Worm (Caenorhabditis elegans) whole organism, L3 larva: Measurements from ENCODE around the gene T04A11.1.
"Not testable (repeated sequence)": the region's sequence is repeated elsewhere in the genome, so short reads cannot be mapped to it uniquely, and the experiment has no call there.

Source experiments
- R02D3.7 ChIP-seq: fragments of 150-350 bp; optimal IDR thresholded peaks from 2 replicates; lab custom pipeline; 2014; ENCODE audit warnings: missing biosample characterization, missing genetic modification characterization
- ZK546.5 ChIP-seq: sonication (generic microtip); optimal IDR thresholded peaks from 2 replicates; lab custom pipeline; 2017; ENCODE audit warnings: missing biosample characterization, missing genetic modification characterization
- aly-2 ChIP-seq: fragments of 150-350 bp; optimal IDR thresholded peaks from 2 replicates; lab custom pipeline; 2014; ENCODE audit warnings: missing biosample characterization, missing genetic modification characterization
- ama-1 ChIP-seq: fragments of 150-350 bp; optimal IDR thresholded peaks from 2 replicates; lab custom pipeline; 2018
- ceh-16 ChIP-seq: sonication (generic microtip); optimal IDR thresholded peaks from 2 replicates; lab custom pipeline; 2017; ENCODE audit warnings: missing biosample characterization, missing genetic modification characterization
- daf-12 ChIP-seq: fragments of 150-350 bp; optimal IDR thresholded peaks from 2 replicates; lab custom pipeline; 2014; ENCODE audit warnings: missing biosample characterization, missing genetic modification reagents, missing genetic modification characterization
- egl-27 ChIP-seq: sonication (generic microtip); optimal IDR thresholded peaks from 4 replicates; lab custom pipeline; 2017; ENCODE audit warnings: missing biosample characterization, missing genetic modification reagents, missing genetic modification characterization
- egl-5 ChIP-seq: fragments of 150-350 bp; optimal IDR thresholded peaks from 2 replicates; lab custom pipeline; 2017; ENCODE audit warnings: missing biosample characterization, missing genetic modification reagents, missing genetic modification characterization, inconsistent platforms
- elt-2 ChIP-seq: sonication (generic microtip); optimal IDR thresholded peaks from 2 replicates; lab custom pipeline; 2016; ENCODE audit warnings: missing genetic modification reagents, mild to moderate bottlenecking, missing genetic modification characterization, missing compliant biosample characterization
- eor-1 ChIP-seq, 2 experiments: fragments of 150-350 bp; optimal IDR thresholded peaks; 2 replicates each; lab custom pipeline; 2014 to 2018; ENCODE audit warnings: missing biosample characterization in 2 of 2, missing genetic modification characterization in 2 of 2
- fkh-2 ChIP-seq: fragments of 150-350 bp; optimal IDR thresholded peaks from 2 replicates; lab custom pipeline; 2014; ENCODE audit warnings: missing biosample characterization, missing genetic modification reagents, missing genetic modification characterization
- fos-1 ChIP-seq: fragments of 150-350 bp; optimal IDR thresholded peaks from 2 replicates; lab custom pipeline; 2014; ENCODE audit warnings: missing biosample characterization, missing genetic modification characterization
- hmg-11 ChIP-seq: sonication (generic microtip); optimal IDR thresholded peaks from 2 replicates; lab custom pipeline; 2016; ENCODE audit warnings: missing genetic modification characterization, missing compliant biosample characterization
- lin-39 ChIP-seq: fragments of 150-350 bp; optimal IDR thresholded peaks from 2 replicates; lab custom pipeline; 2018; ENCODE audit warnings: missing biosample characterization, missing genetic modification reagents, missing genetic modification characterization
- lsy-12 ChIP-seq: sonication (generic microtip); optimal IDR thresholded peaks from 2 replicates; lab custom pipeline; 2016; ENCODE audit warnings: mild to moderate bottlenecking, missing genetic modification characterization, missing compliant biosample characterization
- mdl-1 ChIP-seq: fragments of 150-350 bp; optimal IDR thresholded peaks from 2 replicates; lab custom pipeline; 2014; ENCODE audit warnings: missing biosample characterization, missing genetic modification characterization
- mml-1 ChIP-seq: fragments of 150-350 bp; sonication (generic microtip); optimal IDR thresholded peaks from 3 replicates; lab custom pipeline; 2014; ENCODE audit warnings: missing biosample characterization, missing genetic modification characterization
- nfya-1 ChIP-seq: sonication (generic microtip); optimal IDR thresholded peaks from 2 replicates; lab custom pipeline; 2017; ENCODE audit warnings: missing genetic modification characterization, mild to moderate bottlenecking, missing compliant biosample characterization, antibody characterized with exemption, moderate library complexity; ENCODE audit not compliant: insufficient read depth
- nhr-11 ChIP-seq: fragments of 150-350 bp; optimal IDR thresholded peaks from 2 replicates; lab custom pipeline; 2014; ENCODE audit warnings: missing biosample characterization, missing genetic modification characterization
- nhr-12 ChIP-seq: fragments of 150-350 bp; optimal IDR thresholded peaks from 2 replicates; lab custom pipeline; 2014; ENCODE audit warnings: missing biosample characterization, missing genetic modification characterization
- nhr-237 ChIP-seq: fragments of 150-350 bp; optimal IDR thresholded peaks from 2 replicates; lab custom pipeline; 2014; ENCODE audit warnings: missing biosample characterization, missing genetic modification characterization
- nhr-25 ChIP-seq: sonication (generic microtip); optimal IDR thresholded peaks from 2 replicates; lab custom pipeline; 2017; ENCODE audit warnings: missing biosample characterization, missing genetic modification characterization
- nhr-28 ChIP-seq: fragments of 150-350 bp; optimal IDR thresholded peaks from 2 replicates; lab custom pipeline; 2014; ENCODE audit warnings: missing biosample characterization, missing genetic modification characterization
- nhr-43 ChIP-seq: sonication (generic microtip); optimal IDR thresholded peaks from 2 replicates; lab custom pipeline; 2016; ENCODE audit warnings: mild to moderate bottlenecking, missing genetic modification characterization, missing compliant biosample characterization; ENCODE audit not compliant: poor library complexity, severe bottlenecking
- nhr-67 ChIP-seq: fragments of 150-350 bp; optimal IDR thresholded peaks from 2 replicates; lab custom pipeline; 2014; ENCODE audit warnings: missing biosample characterization, missing genetic modification characterization
- nhr-76 ChIP-seq: fragments of 150-350 bp; sonication (generic microtip); optimal IDR thresholded peaks from 5 replicates; lab custom pipeline; 2014; ENCODE audit warnings: missing biosample characterization, missing genetic modification characterization
- nhr-77 ChIP-seq: fragments of 150-350 bp; optimal IDR thresholded peaks from 2 replicates; lab custom pipeline; 2014; ENCODE audit warnings: missing biosample characterization, missing genetic modification characterization
- pha-4 ChIP-seq: fragments of 150-350 bp; optimal IDR thresholded peaks from 2 replicates; lab custom pipeline; 2014; ENCODE audit warnings: missing biosample characterization, missing genetic modification reagents, missing genetic modification characterization
- pqm-1 ChIP-seq: fragments of 150-350 bp; optimal IDR thresholded peaks from 2 replicates; lab custom pipeline; 2017; ENCODE audit warnings: missing biosample characterization, missing genetic modification characterization, inconsistent platforms
- snpc-4 ChIP-seq: fragments of 150-350 bp; optimal IDR thresholded peaks from 2 replicates; lab custom pipeline; 2014; ENCODE audit warnings: missing biosample characterization, missing genetic modification characterization
- tbx-2 ChIP-seq: sonication (generic microtip); optimal IDR thresholded peaks from 2 replicates; lab custom pipeline; 2016; ENCODE audit warnings: mild to moderate bottlenecking, missing genetic modification characterization, missing compliant biosample characterization
- unc-39 ChIP-seq: sonication (generic microtip); optimal IDR thresholded peaks from 4 replicates; lab custom pipeline; 2017; ENCODE audit warnings: missing biosample characterization, missing genetic modification characterization
- ztf-11 ChIP-seq: fragments of 150-350 bp; optimal IDR thresholded peaks from 2 replicates; lab custom pipeline; 2014; ENCODE audit warnings: missing biosample characterization, missing genetic modification characterization
- ztf-4 ChIP-seq: fragments of 150-350 bp; optimal IDR thresholded peaks from 2 replicates; lab custom pipeline; 2014; ENCODE audit warnings: missing biosample characterization, missing genetic modification characterization

Gene T04A11.1

ce11 chrIV:12476942-12477341 is at the start of gene T04A11.1:
Gene T04A11.1, minus strand, starts transcription at chrIV:12477042.
- TF ChIP-seq nhr-28; tbx-2; nhr-67 (tag; lab: Kevin White, UChicago): not testable (repeated sequence)

- TF ChIP-seq ztf-11 (tag; lab: Kevin White, UChicago), result no peak
- no peak for TF ChIP-seq egl-5 (tag; lab: Kevin White, UChicago)
- TF ChIP-seq snpc-4 (tag; lab: Kevin White, UChicago), result no peak
- TF ChIP-seq eor-1 (tag; optimal IDR thresholded peaks at IDR 0.05; lab: Kevin White, UChicago), result no peak
- no peak for TF ChIP-seq mml-1
- no peak for TF ChIP-seq pqm-1 (tag; lab: Kevin White, UChicago)
- no peak for TF ChIP-seq nhr-43 (tag; lab: Kevin White, UChicago)
- no peak for TF ChIP-seq lin-39 (tag; lab: Kevin White, UChicago)
- TF ChIP-seq nhr-12 (tag; lab: Kevin White, UChicago), result no peak
- no peak for TF ChIP-seq elt-2 (tag; lab: Kevin White, UChicago)
- TF ChIP-seq fkh-2, result no peak
- TF ChIP-seq tbx-2, result no peak
- TF ChIP-seq nhr-76 (tag; lab: Kevin White, UChicago), result no peak
- TF ChIP-seq ama-1 (lab: Kevin White, UChicago), result no peak
- TF ChIP-seq nhr-11, result no peak
- no peak for TF ChIP-seq daf-12 (tag; lab: Kevin White, UChicago)
- TF ChIP-seq nfya-1, result no peak
Measured at ce11 chrIV:12525409-12525808, 48.6 kb upstream of the T04A11.1 start, which contains the start of gene eak-4. Gene eak-4, minus strand, starts transcription at chrIV:12525509.

- TF ChIP-seq aly-2 (no peak), ztf-4 (tag; lab: Kevin White, UChicago) (no peak), nhr-43 (tag; lab: Kevin White, UChicago) (no peak), tbx-2 (no peak), unc-39 (tag; lab: Kevin White, UChicago) (no peak), hmg-11 (tag; lab: Kevin White, UChicago) (no peak), egl-27 (tag; lab: Kevin White, UChicago) (no peak), elt-2 (tag; lab: Kevin White, UChicago) (no peak), nhr-77 (tag; lab: Kevin White, UChicago) (no peak), R02D3.7 (tag; lab: Kevin White, UChicago) (no peak), nhr-237 (tag; lab: Kevin White, UChicago) (no peak), lsy-12 (tag; lab: Kevin White, UChicago) (no peak), ZK546.5 (tag; lab: Kevin White, UChicago) (no peak), fos-1 (tag; lab: Kevin White, UChicago) (no peak)
Measured at ce11 chrIV:12522521-12522920, 45.7 kb upstream of the T04A11.1 start, which contains the start of gene sru-13. Gene sru-13, minus strand, starts transcription at chrIV:12522621.

- TF ChIP-seq nhr-237 (tag; lab: Kevin White, UChicago) (no peak), egl-5 (tag; lab: Kevin White, UChicago) (no peak), nhr-25 (tag; lab: Kevin White, UChicago) (no peak), ceh-16 (tag; lab: Kevin White, UChicago) (no peak), mdl-1 (tag; lab: Kevin White, UChicago) (no peak), nhr-12 (tag; lab: Kevin White, UChicago) (no peak), nhr-11 (no peak), nhr-28 (no peak)
Measured at ce11 chrIV:12520150-12520549, 43.3 kb upstream of the T04A11.1 start, which contains the start of gene tsp-4. Gene tsp-4, minus strand, starts transcription at chrIV:12520250.

- TF ChIP-seq snpc-4, pha-4, ztf-4 (tag; lab: Kevin White, UChicago): not testable (repeated sequence)
Measured at ce11 chrIV:12505397-12505796, 28.6 kb upstream of the T04A11.1 start, which contains the start of gene sru-17. Gene sru-17, plus strand, starts transcription at chrIV:12505697.
